Fruit fly (Drosophila melanogaster) whole organism, larva: ENCODE measurements around the gene CG11714.

Experiments used
- noc ChIP-seq: fragments of 200-800 bp; sonication (Bioruptor generic); optimal IDR thresholded peaks from 3 replicates; lab custom pipeline; 2019; ENCODE audit warnings: missing biosample characterization, mild to moderate bottlenecking, missing genetic modification characterization, moderate library complexity

Gene CG11714

DNA sequence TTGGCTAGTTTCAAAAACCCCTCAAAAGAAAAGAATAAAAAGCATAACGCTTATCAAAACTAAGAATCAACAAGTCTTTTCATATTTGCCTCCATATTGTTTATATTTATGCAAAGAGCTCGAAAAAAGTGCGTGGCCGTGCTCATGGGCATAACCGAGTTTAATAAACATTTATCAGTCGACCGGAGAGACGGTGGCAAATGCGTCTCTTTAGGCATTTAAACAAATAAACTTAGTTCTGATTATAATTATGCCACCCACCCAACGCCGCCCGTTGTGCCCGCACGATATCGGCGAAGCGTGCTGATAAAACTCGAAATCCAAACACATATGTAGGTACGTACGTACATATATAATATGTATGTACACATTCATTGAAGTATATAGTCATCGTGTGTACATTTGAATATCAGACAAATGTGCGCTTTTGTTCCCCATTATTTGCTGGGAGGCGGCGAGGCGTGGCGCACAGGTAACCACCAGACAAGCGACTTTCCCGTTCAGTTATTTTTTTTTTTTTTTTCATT, 5.9 kb upstream of the CG11714 start:
- no peak for TF ChIP-seq noc (tag; lab: Kevin White, UChicago)

DNA sequence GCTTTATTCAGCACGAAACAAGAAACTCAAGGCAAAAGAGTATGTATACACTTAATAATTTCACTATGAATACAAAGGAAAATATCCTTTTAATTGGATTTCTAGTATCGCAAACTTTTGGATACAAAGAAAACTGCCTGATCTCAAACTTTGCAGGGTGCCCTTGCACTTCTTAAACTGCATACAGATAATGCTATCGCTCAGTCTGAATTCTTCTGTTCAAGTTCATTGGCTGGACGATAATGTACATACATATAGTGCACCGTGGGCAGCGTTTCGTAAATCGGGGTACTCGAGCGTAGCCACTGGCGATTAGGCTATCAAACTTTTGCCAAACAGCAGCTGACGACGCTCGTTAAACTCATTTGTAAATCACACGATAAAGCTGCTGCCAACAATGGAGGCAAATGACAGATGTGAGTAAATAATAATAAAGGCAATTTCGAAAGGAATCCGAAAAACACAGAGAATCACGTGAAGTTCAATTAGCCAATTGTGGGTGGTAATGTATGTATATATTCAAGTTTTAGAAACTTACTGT, 4.2 kb upstream of the CG11714 start:
- TF ChIP-seq noc (tag; lab: Kevin White, UChicago): no peak

DNA sequence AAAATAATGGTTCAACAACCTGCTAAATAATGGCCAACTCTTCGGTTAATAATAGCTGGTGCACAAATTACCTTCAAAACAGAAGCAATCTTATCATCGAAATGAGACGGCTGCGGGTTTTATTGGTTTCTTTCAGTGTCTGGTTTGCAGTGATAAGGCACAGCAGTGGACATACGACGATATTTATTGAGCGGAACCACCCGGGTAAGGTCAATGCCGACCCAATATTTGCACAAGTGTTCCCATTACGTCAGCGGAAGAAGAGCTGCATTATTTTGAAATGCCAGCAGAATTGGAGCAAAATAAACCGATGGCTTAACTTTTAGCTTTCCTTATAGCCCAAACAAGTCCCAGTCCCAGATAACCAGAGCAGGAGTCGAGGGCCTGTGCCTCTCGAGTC, 3.3 kb upstream of the CG11714 start:
- no peak for TF ChIP-seq noc (tag; lab: Kevin White, UChicago)

DNA sequence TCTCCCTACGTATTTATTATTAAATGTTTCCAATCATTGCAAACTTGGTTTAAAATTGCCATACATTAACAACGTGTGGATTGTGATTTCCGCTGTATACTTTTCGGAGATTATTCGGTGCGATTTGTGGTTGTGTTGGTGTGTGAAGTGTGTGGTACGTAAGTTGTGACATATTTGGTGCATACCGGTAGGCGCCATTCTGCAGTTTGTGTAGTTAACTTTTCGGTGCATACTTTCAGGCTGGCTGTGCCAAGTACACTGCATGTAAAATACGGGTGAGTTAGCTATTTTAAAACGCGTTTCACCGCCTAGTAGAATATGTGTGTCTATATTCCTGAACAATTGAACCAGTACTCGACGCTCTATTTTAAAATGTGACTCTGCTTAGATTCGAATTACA, 773 bp upstream of the CG11714 start:
- TF ChIP-seq noc (tag; lab: Kevin White, UChicago): no peak

DNA sequence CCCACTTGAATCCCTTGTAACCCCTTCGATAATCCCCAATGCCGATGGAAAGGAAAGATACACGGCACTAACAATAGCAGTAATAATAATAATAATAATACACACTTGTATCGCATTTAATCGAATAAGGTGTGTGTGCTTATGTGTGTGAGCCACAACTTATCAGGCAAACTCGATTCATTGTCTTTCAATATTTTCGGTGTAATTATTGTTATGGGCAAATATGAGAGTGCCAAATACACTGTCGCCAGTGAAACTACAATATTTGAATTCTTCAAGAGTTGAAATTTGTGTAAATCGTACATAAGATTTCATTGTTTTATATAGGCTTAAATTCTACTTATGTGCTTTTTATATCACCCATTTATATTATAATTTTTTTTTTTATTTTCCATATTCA, 6.3 kb downstream of the CG11714 start:
- TF ChIP-seq noc (tag; lab: Kevin White, UChicago): no peak

DNA sequence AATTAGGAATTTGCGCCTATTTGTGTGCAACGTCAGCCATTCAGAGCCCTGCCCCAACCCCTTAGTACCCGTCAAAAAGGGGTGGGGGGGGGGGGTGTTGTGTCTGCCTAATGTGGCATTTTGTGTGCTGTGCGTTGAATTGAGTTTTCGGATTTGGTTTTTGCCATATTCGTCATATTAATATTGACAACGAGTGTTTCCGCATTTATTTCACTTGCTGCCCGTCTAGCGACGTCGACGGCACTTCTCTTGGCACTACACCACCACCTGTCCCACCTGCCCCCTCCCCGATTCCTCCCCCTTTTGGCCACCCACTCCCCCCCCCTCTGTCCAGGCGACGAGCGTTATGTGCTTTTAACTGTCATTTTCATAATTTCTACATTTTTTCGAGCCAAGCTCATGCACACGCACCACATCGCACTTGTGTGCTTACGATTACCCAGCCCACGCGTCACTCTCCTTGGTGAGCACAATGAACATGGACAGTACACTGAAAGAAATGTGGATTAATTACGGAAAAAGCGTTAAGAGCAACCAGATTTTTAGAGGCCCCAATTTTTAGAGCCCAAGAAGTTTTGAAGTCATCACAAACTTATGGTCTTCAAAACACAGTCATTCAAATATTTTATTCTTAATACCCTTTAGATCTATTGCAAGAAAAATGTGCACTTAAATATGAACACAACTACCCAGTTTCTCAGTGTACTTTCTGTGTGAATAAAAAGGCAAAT, 7.0 kb downstream of the CG11714 start:
- TF ChIP-seq noc (tag; lab: Kevin White, UChicago): peak; percentile 6

DNA sequence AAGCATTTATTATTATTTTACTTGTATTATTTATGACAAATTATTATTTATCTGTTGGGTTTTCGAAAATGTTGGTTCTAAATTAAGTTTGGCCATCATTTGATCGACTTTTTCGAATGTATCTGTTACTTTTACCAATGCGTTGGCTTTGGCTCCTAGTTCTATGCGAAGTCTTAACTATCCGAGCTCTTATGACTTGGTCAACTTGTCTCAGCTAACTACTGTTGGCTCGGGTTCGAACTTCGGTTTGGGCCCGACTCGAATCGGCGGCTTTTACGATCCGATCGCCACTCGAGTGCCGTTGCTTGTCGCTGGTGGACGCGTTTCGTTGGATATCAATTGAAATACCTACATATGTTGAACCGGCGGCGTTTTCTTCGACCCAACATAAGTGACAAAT, 9.1 kb downstream of the CG11714 start, which contains the start of gene CG7512:
Gene CG7512 (plus strand): TSS at position 301 of the 400 bp plus-strand sequence.
- no peak for TF ChIP-seq noc (tag; lab: Kevin White, UChicago)

DNA sequence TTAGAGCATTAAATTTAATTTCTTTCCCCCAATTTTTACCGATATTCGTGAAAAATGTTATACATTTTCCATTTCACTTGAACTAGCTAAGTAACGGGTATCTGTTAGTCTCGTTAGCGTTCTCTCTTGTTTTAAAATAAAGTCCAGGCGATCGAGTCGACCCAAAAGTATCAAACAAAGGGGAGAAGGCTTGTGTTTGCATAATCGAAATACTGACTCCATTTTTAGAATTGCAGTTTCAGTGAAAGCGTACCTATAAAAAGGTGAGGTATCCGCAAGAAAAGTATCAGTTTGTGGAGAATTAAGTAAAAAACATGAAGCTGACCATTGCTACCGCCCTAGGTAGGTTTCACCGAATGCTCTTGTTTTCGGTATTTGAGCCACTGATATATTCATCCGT, 10.6 kb downstream of the CG11714 start, which contains the start of gene Sgs3:
Gene Sgs3 (plus strand): TSS at position 301 of the 400 bp plus-strand sequence.
- no peak for TF ChIP-seq noc (tag; lab: Kevin White, UChicago)

DNA sequence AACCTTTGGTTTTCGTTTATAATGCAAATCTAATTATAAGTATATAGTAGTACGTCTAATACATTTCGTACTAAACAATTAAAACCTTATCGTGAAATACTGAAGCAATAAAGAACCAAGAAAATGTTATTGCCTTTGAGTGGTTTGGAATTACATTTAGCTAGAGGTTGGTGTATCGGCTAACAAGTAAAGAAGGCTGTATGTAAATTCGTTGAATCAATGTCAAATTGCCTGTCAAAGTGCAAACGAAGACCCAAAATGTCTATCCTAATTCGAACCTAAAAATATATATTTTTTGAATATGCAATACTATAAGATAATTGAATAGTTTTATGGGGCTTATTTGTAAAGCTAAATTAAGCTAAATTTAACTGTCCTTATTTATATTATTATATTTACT, 11.3 kb downstream of the CG11714 start:
- no peak for TF ChIP-seq noc (tag; lab: Kevin White, UChicago)

DNA sequence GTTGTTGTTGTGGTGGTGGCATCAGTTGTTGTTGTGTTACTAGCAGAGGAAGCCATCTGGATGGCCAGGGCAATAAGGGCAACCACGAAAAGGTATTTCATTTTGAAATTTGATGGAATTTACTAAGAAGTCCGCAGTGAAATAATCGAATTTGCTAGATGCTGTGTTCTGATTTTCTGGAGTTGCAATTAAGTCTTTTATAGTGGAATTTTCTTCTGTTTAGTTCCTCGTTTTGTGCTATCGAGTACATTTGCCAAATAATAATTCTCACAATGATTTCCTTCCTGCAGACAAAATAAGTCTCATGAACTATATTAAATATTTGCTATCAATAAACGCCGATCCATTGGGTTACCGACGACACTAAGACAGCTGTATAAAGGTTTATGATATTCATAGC, 12.0 kb downstream of the CG11714 start, which contains the start of gene CG33272:
Gene CG33272 (minus strand): TSS at position 101 of the 400 bp plus-strand sequence.
- no peak for TF ChIP-seq noc (tag; lab: Kevin White, UChicago)

DNA sequence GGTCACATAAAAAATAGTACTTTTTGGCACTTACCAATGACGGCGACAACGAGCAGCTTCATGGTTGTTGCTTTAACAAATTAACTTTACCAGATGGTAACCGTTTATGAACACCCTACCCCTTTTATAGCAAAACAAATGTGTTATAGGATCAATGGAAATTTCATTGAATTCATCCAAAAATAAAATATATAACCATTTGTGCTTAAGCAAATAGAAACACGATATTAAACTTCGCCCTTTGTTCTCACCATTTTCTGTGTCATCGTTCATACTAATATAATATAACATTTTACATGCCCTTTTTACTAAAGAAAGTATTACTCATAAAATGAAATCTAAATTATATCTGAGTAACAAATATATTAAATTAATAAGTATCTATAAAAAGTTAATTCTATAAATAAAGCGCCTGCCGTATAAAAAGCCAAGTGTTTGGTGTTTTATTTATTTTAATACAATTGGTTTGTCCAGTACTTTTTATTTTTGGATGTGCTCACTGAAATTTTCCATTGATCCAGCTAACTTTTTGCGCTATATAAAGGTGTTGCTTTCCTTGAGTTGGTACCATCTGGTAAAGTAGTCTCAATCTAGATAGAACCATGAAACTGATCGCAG, 13.1 kb downstream of the CG11714 start, which contains the start of the genes Sgs8 and Sgs7:
Gene Sgs8 (minus strand): TSS at position 101 of the 618 bp plus-strand sequence.
Gene Sgs7 (plus strand): TSS at position 568 of the 618 bp plus-strand sequence.
- TF ChIP-seq noc (tag; lab: Kevin White, UChicago): no peak

DNA sequence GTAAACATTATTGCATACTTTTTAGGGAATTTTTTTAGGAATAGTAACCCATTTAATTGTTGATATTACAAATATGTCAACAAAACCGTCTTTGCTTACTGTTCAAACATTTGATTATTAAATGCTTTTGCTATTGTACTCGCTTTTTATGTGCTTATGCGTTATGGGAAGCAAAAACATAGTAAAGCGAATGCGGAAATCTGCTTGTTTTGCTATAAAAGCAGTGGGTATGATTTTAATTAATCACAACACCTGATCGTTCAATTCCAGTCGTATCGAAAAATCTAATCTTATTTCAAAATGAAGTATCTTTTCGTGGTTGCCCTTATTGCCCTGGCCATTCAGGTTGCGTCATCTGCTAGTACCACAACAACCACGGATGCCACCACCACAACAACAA, 14.2 kb downstream of the CG11714 start, which contains the start of gene CG33500:
Gene CG33500 (plus strand): TSS at position 301 of the 400 bp plus-strand sequence.
- TF ChIP-seq noc (tag; lab: Kevin White, UChicago): no peak

DNA sequence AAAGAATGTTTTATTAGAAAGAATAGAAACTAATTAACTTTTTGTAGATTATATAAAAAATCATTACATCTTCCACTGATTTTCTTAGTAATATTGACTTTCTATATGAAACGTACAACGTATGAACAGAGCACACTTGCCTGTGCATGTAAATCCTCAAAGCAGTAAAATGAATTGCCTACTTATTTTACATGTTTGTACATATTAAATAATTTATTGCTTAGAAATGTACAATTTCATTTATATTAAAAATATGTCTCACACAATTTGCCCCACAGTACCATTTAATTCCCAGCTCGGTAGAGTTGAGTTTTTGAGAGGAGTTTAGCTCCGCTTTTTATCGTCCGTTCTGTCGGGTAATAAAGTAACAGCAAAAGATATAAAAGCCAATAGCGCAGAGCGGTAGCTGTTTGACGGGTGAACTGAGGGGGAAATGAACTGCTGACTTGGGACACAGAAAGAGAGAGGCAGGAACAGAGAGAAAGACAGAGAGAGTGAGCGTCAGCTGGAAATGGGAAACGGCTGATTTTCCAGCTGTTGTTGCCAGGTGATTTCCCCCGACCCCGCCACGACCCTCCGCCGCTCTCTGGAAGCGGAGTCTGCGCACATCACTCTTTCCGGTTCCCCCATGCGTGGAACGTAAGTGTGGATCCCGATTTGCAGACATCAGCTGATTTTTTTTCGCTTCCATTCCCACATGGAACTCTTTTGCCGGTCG, 29.3 kb downstream of the CG11714 start:
- no peak for TF ChIP-seq noc (tag; lab: Kevin White, UChicago)

DNA sequence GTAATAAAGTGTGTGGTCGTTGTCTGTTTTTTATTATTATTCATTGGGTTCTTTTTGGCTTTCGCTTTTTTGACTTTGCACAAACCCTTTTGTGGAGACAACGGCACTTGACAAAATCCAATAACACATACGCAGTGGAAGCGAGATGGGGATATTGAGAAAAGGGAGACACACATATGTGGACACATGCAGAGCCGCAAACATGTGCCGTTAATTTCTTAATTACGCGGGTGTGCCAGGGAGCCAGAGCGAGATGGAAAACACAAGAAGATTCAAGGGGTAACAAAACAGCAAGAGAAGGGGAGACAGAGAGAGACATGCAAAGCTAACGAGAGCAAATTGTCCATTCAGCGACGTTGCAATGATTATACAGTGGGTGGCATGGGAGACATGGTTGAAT, 30.1 kb downstream of the CG11714 start:
- peak; percentile 2 for TF ChIP-seq noc (tag; lab: Kevin White, UChicago)

DNA sequence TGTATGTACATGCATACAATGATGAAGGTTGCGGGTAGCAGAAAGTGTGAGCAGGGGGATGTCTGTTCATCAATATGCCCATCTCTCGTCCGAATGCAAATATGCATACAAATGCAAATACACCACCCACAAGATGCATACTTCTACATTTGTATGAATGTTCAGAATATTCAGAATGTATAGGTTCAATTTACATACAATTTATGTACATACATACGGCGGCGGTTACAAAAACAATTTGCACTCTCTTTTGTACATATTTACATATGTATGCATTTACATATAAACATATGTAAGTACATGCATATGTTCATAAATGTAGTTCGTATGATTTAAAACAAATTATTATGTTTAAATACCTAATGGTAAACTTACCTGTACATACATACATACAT, 30.6 kb downstream of the CG11714 start:
- TF ChIP-seq noc (tag; lab: Kevin White, UChicago): no peak
